Fruit fly (Drosophila melanogaster) whole organism, prepupa: ENCODE measurements around the gene lilli.
A peak's percentile ranks its signal among the peaks of the same experiment; 100 is the strongest.

Source experiments
- CG10669 ChIP-seq: fragments of 200-800 bp; sonication (Bioruptor generic); optimal IDR thresholded peaks from 3 replicates; lab custom pipeline; 2018; ENCODE audit warnings: missing biosample characterization, mild to moderate bottlenecking, missing genetic modification characterization, moderate library complexity
- CG11294 ChIP-seq: fragments of 200-800 bp; sonication (Bioruptor generic); IDR thresholded peaks from 2 replicates; pipeline ENCODE4 v1.3.6; 2022; ENCODE audit warnings: missing biosample characterization, missing genetic modification characterization
- CG11902 ChIP-seq: fragments of 200-800 bp; sonication (Bioruptor generic); optimal IDR thresholded peaks from 3 replicates; lab custom pipeline; 2016; ENCODE audit warnings: missing biosample characterization, missing genetic modification characterization
- CG15336 ChIP-seq: fragments of 200-800 bp; sonication (Bioruptor generic); IDR thresholded peaks from 2 replicates; pipeline ENCODE4 v1.3.6; 2022; ENCODE audit warnings: missing biosample characterization, missing genetic modification characterization
- CG1621 ChIP-seq: fragments of 200-800 bp; sonication (Bioruptor generic); optimal IDR thresholded peaks from 3 replicates; lab custom pipeline; 2018; ENCODE audit warnings: missing biosample characterization, mild to moderate bottlenecking, missing genetic modification characterization
- CG16779 ChIP-seq: fragments of 200-800 bp; sonication (Bioruptor generic); optimal IDR thresholded peaks from 3 replicates; lab custom pipeline; 2017; ENCODE audit warnings: missing biosample characterization, mild to moderate bottlenecking, missing genetic modification characterization
- CG3032 ChIP-seq: fragments of 200-800 bp; optimal IDR thresholded peaks from 2 replicates; lab custom pipeline; 2019; ENCODE audit warnings: missing biosample characterization, mild to moderate bottlenecking, missing genetic modification characterization, moderate library complexity
- CG34406 ChIP-seq: fragments of 200-800 bp; sonication (Bioruptor generic); optimal IDR thresholded peaks from 3 replicates; lab custom pipeline; 2016; ENCODE audit warnings: missing biosample characterization, missing genetic modification characterization
- CG3919 ChIP-seq: fragments of 200-800 bp; sonication (Bioruptor generic); optimal IDR thresholded peaks from 3 replicates; lab custom pipeline; 2016; ENCODE audit warnings: missing biosample characterization, missing genetic modification characterization
- CG6276 ChIP-seq: fragments of 200-800 bp; sonication (Bioruptor generic); optimal IDR thresholded peaks from 2 replicates; lab custom pipeline; 2017; ENCODE audit warnings: missing biosample characterization, mild to moderate bottlenecking, missing genetic modification characterization
- CG6792 ChIP-seq: fragments of 200-800 bp; sonication (Bioruptor generic); optimal IDR thresholded peaks from 3 replicates; lab custom pipeline; 2016; ENCODE audit warnings: missing biosample characterization, missing genetic modification characterization
- CG6808 ChIP-seq: fragments of 200-800 bp; sonication (Bioruptor generic); optimal IDR thresholded peaks from 3 replicates; lab custom pipeline; 2017; ENCODE audit warnings: missing biosample characterization, missing genetic modification characterization, mild to moderate bottlenecking, moderate library complexity, missing genetic modification reagents
- CG7368 ChIP-seq: fragments of 200-800 bp; sonication (Bioruptor generic); optimal IDR thresholded peaks from 3 replicates; lab custom pipeline; 2016; ENCODE audit warnings: missing biosample characterization, missing genetic modification characterization
- CG8119 ChIP-seq: fragments of 200-800 bp; sonication (Bioruptor generic); IDR thresholded peaks from 3 replicates; pipeline ENCODE4 v1.3.6; 2022; ENCODE audit warnings: missing biosample characterization, missing genetic modification characterization
- CG8319 ChIP-seq: fragments of 200-800 bp; sonication (Bioruptor generic); optimal IDR thresholded peaks from 3 replicates; lab custom pipeline; 2016; ENCODE audit warnings: missing biosample characterization, missing genetic modification characterization
- CG9139 ChIP-seq: fragments of 200-800 bp; sonication (Bioruptor generic); optimal IDR thresholded peaks from 3 replicates; lab custom pipeline; 2017; ENCODE audit warnings: missing biosample characterization, mild to moderate bottlenecking, missing genetic modification characterization
- Eip75B ChIP-seq: fragments of 200-800 bp; sonication (Bioruptor generic); optimal IDR thresholded peaks from 3 replicates; lab custom pipeline; 2016; ENCODE audit warnings: missing biosample characterization, missing genetic modification characterization
- Eip78C ChIP-seq: fragments of 200-800 bp; sonication (Bioruptor generic); peaks from one replicate; lab custom pipeline; 2016; ENCODE audit warnings: missing biosample characterization, missing genetic modification characterization
- Lpt ChIP-seq: fragments of 200-800 bp; sonication (Bioruptor generic); optimal IDR thresholded peaks from 3 replicates; lab custom pipeline; 2016; ENCODE audit warnings: missing biosample characterization, missing genetic modification characterization
- Smox ChIP-seq: fragments of 200-800 bp; sonication (Bioruptor generic); optimal IDR thresholded peaks from 3 replicates; lab custom pipeline; 2016; ENCODE audit warnings: missing biosample characterization, missing genetic modification characterization
- Sox102F ChIP-seq: fragments of 200-800 bp; sonication (Bioruptor generic); optimal IDR thresholded peaks from 2 replicates; lab custom pipeline; 2016; ENCODE audit warnings: missing biosample characterization, mild to moderate bottlenecking, missing genetic modification characterization
- cyc ChIP-seq: fragments of 200-800 bp; sonication (Bioruptor generic); optimal IDR thresholded peaks from 3 replicates; lab custom pipeline; 2016; ENCODE audit warnings: missing biosample characterization, missing genetic modification characterization
- esn ChIP-seq: fragments of 200-800 bp; sonication (Bioruptor generic); optimal IDR thresholded peaks from 2 replicates; lab custom pipeline; 2016; ENCODE audit warnings: missing biosample characterization, mild to moderate bottlenecking, missing genetic modification characterization, moderate library complexity
- fd85E ChIP-seq: fragments of 200-800 bp; sonication (Bioruptor generic); optimal IDR thresholded peaks from 3 replicates; lab custom pipeline; 2016; ENCODE audit warnings: missing biosample characterization, missing genetic modification characterization
- fkh ChIP-seq: fragments of 200-800 bp; sonication (Bioruptor generic); optimal IDR thresholded peaks from 3 replicates; lab custom pipeline; 2017; ENCODE audit warnings: missing biosample characterization, mild to moderate bottlenecking, missing genetic modification characterization, moderate library complexity
- lz ChIP-seq: fragments of 200-800 bp; sonication (Bioruptor generic); optimal IDR thresholded peaks from 3 replicates; lab custom pipeline; 2016; ENCODE audit warnings: missing biosample characterization, missing genetic modification characterization
- pdm3 ChIP-seq: fragments of 200-800 bp; sonication (Bioruptor generic); optimal IDR thresholded peaks from 3 replicates; lab custom pipeline; 2016; ENCODE audit warnings: missing biosample characterization, missing genetic modification characterization
- spab ChIP-seq: fragments of 200-800 bp; sonication (Bioruptor generic); optimal IDR thresholded peaks from 2 replicates; lab custom pipeline; 2017; ENCODE audit warnings: missing biosample characterization, mild to moderate bottlenecking, missing genetic modification characterization, missing genetic modification reagents
- svp ChIP-seq: fragments of 200-800 bp; sonication (Bioruptor generic); peaks from one replicate; lab custom pipeline; 2016; ENCODE audit warnings: missing biosample characterization, missing genetic modification characterization
- topi ChIP-seq: fragments of 200-800 bp; sonication (Bioruptor generic); optimal IDR thresholded peaks from 3 replicates; lab custom pipeline; 2016; ENCODE audit warnings: missing biosample characterization, missing genetic modification characterization

The lilli gene

DNA sequence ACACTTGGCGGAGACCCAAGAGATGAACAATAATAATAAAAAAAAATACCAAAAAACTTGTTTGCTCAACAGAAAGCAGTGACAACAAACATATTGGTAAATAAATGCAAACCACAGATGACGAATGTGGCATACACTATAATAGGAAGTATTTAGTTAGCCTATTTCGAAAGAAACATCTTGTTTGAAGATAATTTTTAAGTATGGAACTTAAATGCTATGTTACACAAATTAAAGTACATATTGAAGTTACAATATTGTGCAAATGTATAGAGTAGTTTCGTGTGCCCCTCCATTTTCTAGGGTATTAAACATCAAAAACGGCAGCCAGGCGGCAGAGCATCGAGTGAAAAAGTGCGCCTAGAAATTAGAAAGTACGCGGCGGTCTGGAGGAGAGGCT, 117.7 kb downstream of the lilli start (continued):
- TF ChIP-seq CG6792 (GFP tag; lab: Kevin White, UChicago) (no peak), CG34406 (peak; percentile 8), CG10669 (GFP tag; lab: Kevin White, UChicago) (no peak), fd85E (no peak), CG3919 (GFP tag; lab: Kevin White, UChicago) (peak; percentile 46), Eip75B (peak; percentile 15), CG6276 (peak; percentile 85), svp (GFP tag; lab: Kevin White, UChicago) (no peak), Lpt (GFP tag; lab: Kevin White, UChicago) (peak; percentile 11), CG8119 (peak; percentile 93), CG15336 (GFP tag; lab: Robert Waterston, UW) (peak; percentile 93), topi (GFP tag; lab: Kevin White, UChicago) (no peak), Smox (no peak), CG9139 (GFP tag; lab: Kevin White, UChicago) (no peak), pdm3 (GFP tag; lab: Kevin White, UChicago) (peak; percentile 47), CG11902 (GFP tag; lab: Kevin White, UChicago) (no peak), fkh (GFP tag; lab: Kevin White, UChicago) (peak; percentile 7), CG6808 (no peak), CG11294 (GFP tag; lab: Robert Waterston, UW) (peak; percentile 52; the same call in 1 of the 2 replicates), cyc (GFP tag; lab: Kevin White, UChicago) (no peak), Sox102F (GFP tag; lab: Kevin White, UChicago) (no peak), CG1621 (tag; lab: Kevin White, UChicago) (no peak), Eip78C (GFP tag; lab: Kevin White, UChicago) (peak; percentile 86), spab (no peak), CG3032 (tag; lab: Kevin White, UChicago) (no peak), CG7368 (peak; percentile 22), lz (no peak), CG16779 (tag; lab: Kevin White, UChicago) (no peak), esn (GFP tag; lab: Kevin White, UChicago) (no peak), CG8319 (GFP tag; lab: Kevin White, UChicago) (no peak)
